ENCODE assay signal across 3 fruit fly cellular contexts in genomic region chr3L:8286397-8286796, dm6.
A peak's percentile ranks its signal among the peaks of the same experiment; 100 is the strongest.
TF ChIP-seq lines count a peak whose summit lies in the region.

No protein-coding gene starts in this region.

- TF ChIP-seq CTCF in whole organism, embryonic (GFP tag; optimal IDR thresholded peaks at IDR 0.05; lab: Kevin White, UChicago): no peak

TF ChIP-seq in whole organism, embryonic, 481 proteins besides CTCF, POLR2A, EP300 and RAD21:
- TF ChIP-seq Drgx (GFP tag; IDR thresholded peaks at IDR 0.05; lab: Robert Waterston, UW) (0 out of 2 replicates have a peak, but pooled peaks have one; percentile 18), bcd (GFP tag; optimal IDR thresholded peaks at IDR 0.05; lab: Kevin White, UChicago) (no peak), Ets65A (GFP tag; lab: Kevin White, UChicago) (peak; percentile 4), CG17186 (GFP tag; optimal IDR thresholded peaks at IDR 0.05; lab: Kevin White, UChicago) (no peak), fd102C (GFP tag; optimal IDR thresholded peaks at IDR 0.05; lab: Kevin White, UChicago) (no peak), Oli (tag; optimal IDR thresholded peaks at IDR 0.05; lab: Kevin White, UChicago) (no peak), row (GFP tag; IDR thresholded peaks at IDR 0.05; lab: Robert Waterston, UW) (0 out of 3 replicates have a peak, but pooled peaks have one; percentile 14)
TF ChIP-seq in whole organism, embryonic: peak in this region for 3.

TF ChIP-seq in whole organism, prepupa, 60 proteins besides CTCF, POLR2A, EP300 and RAD21:
- TF ChIP-seq CG8119 (GFP tag; IDR thresholded peaks at IDR 0.05; lab: Robert Waterston, UW) (peak; percentile 34; the same call in 1 of the 3 replicates), dac (GFP tag; optimal IDR thresholded peaks at IDR 0.05; lab: Kevin White, UChicago) (no peak), CG15336 (GFP tag; IDR thresholded peaks at IDR 0.05; lab: Robert Waterston, UW) (peak; percentile 56), CG31627 (GFP tag; optimal IDR thresholded peaks at IDR 0.05; lab: Kevin White, UChicago) (no peak), eg (GFP tag; IDR thresholded peaks at IDR 0.05; lab: Robert Waterston, UW) (peak; percentile 47; the same call in 1 of the 3 replicates), CG1621 (tag; optimal IDR thresholded peaks at IDR 0.05; lab: Kevin White, UChicago) (no peak), CG6276 (GFP tag; optimal IDR thresholded peaks at IDR 0.05; lab: Kevin White, UChicago) (peak; percentile 42)

TF ChIP-seq in whole organism, pupa, 21 proteins besides CTCF, POLR2A, EP300 and RAD21:
- TF ChIP-seq fd96Ca (GFP tag; IDR thresholded peaks at IDR 0.05; lab: Robert Waterston, UW): peak; percentile 67; the same call in 1 of the 3 replicates
- peak; percentile 54 for TF ChIP-seq Ets98B (GFP tag; IDR thresholded peaks at IDR 0.05; lab: Robert Waterston, UW)
- peak; percentile 8 for TF ChIP-seq CG8301 (tag; optimal IDR thresholded peaks at IDR 0.05; lab: Kevin White, UChicago)
- no peak for TF ChIP-seq CG34367 (tag; optimal IDR thresholded peaks at IDR 0.05; lab: Kevin White, UChicago)
- TF ChIP-seq CG10348 (GFP tag; IDR thresholded peaks at IDR 0.05; lab: Robert Waterston, UW): no peak
- peak; percentile 57; the same call in 1 of the 3 replicates for TF ChIP-seq CG4496 (GFP tag; IDR thresholded peaks at IDR 0.05; lab: Robert Waterston, UW)
- TF ChIP-seq CG32121 (GFP tag; IDR thresholded peaks at IDR 0.05; lab: Robert Waterston, UW): no peak
